Worm (Caenorhabditis elegans) whole organism, L1 larva: Measurements from ENCODE around the gene unk-1.

Experiments used
- C16A3.4 ChIP-seq: fragments of 150-350 bp; optimal IDR thresholded peaks from 2 replicates; lab custom pipeline; 2014; ENCODE audit warnings: missing biosample characterization, missing genetic modification characterization
- Y116A8C.19 ChIP-seq: sonication (generic microtip); optimal IDR thresholded peaks from 2 replicates; lab custom pipeline; 2016; ENCODE audit warnings: missing compliant biosample characterization, missing genetic modification characterization, borderline replicate concordance
- aha-1 ChIP-seq: fragments of 150-350 bp; optimal IDR thresholded peaks from 2 replicates; lab custom pipeline; 2014; ENCODE audit warnings: missing biosample characterization, missing genetic modification characterization
- alr-1 ChIP-seq: fragments of 200-800 bp; sonication (Bioruptor generic); optimal IDR thresholded peaks from 2 replicates; lab custom pipeline; 2018; ENCODE audit warnings: borderline replicate concordance, mild to moderate bottlenecking, missing genetic modification characterization, missing compliant biosample characterization
- ceh-63 ChIP-seq: fragments of 200-800 bp; sonication (Bioruptor generic); optimal IDR thresholded peaks from 2 replicates; lab custom pipeline; 2018; ENCODE audit warnings: mild to moderate bottlenecking, missing genetic modification characterization, missing compliant biosample characterization
- ceh-8 ChIP-seq: fragments of 200-800 bp; sonication (Bioruptor generic); optimal IDR thresholded peaks from 2 replicates; lab custom pipeline; 2018; ENCODE audit warnings: mild to moderate bottlenecking, missing genetic modification characterization, moderate library complexity, missing compliant biosample characterization
- ceh-82 ChIP-seq, 3 experiments: fragments of 150-350 bp in 1 of 3; sonication (generic microtip) in 2 of 3; optimal IDR thresholded peaks; 2 replicates each; lab custom pipeline; 2014 to 2017; ENCODE audit warnings: missing biosample characterization in 3 of 3, missing genetic modification characterization in 3 of 3
- ceh-88 ChIP-seq: fragments of 200-800 bp; sonication (Bioruptor generic); IDR thresholded peaks from 2 replicates; pipeline ENCODE4 v1.3.6; 2022; ENCODE audit warnings: missing genetic modification characterization, missing compliant biosample characterization
- dsc-1 ChIP-seq: sonication (generic microtip); optimal IDR thresholded peaks from 2 replicates; lab custom pipeline; 2016; ENCODE audit warnings: mild to moderate bottlenecking, missing genetic modification characterization, missing compliant biosample characterization
- efl-1 ChIP-seq, 4 experiments: fragments of 150-350 bp; optimal IDR thresholded peaks in 3 of 4; peaks in 1 of 4; 1 replicate in 1 of 4; 2 replicates in 3 of 4; lab custom pipeline; 2014; ENCODE audit warnings: missing biosample characterization in 2 of 4, missing genetic modification characterization in 2 of 4, missing genetic modification reagents in 2 of 4
- efl-3 ChIP-seq: fragments of 200-800 bp; sonication (Bioruptor generic); optimal IDR thresholded peaks from 2 replicates; lab custom pipeline; 2018; ENCODE audit warnings: mild to moderate bottlenecking, missing genetic modification characterization, missing compliant biosample characterization
- egl-13 ChIP-seq: sonication (generic microtip); optimal IDR thresholded peaks from 2 replicates; lab custom pipeline; 2016; ENCODE audit warnings: missing genotype, missing genetic modification reagents, missing genetic modification characterization, missing compliant biosample characterization
- elt-2 ChIP-seq: sonication (generic microtip); optimal IDR thresholded peaks from 2 replicates; lab custom pipeline; 2016; ENCODE audit warnings: missing genetic modification characterization, mild to moderate bottlenecking, inconsistent platforms, missing compliant biosample characterization, missing genetic modification reagents
- elt-3 ChIP-seq, 6 experiments: fragments of 150-350 bp in 1 of 6; sonication (generic microtip); optimal IDR thresholded peaks; 2 replicates each; lab custom pipeline; 2017 to 2018; ENCODE audit warnings: missing biosample characterization in 6 of 6, missing genetic modification characterization in 6 of 6, inconsistent platforms in 1 of 6
- ets-5 ChIP-seq: fragments of 200-800 bp; sonication (Bioruptor generic); IDR thresholded peaks from 2 replicates; pipeline ENCODE4 v1.3.6; 2022; ENCODE audit warnings: missing genetic modification characterization, missing compliant biosample characterization
- fkh-4 ChIP-seq: sonication (generic microtip); optimal IDR thresholded peaks from 2 replicates; lab custom pipeline; 2016; ENCODE audit warnings: missing compliant biosample characterization, missing genetic modification characterization, borderline replicate concordance
- fkh-8 ChIP-seq: sonication (generic microtip); optimal IDR thresholded peaks from 2 replicates; lab custom pipeline; 2016; ENCODE audit warnings: mild to moderate bottlenecking, missing genetic modification characterization, missing compliant biosample characterization
- fos-1 ChIP-seq: fragments of 150-350 bp; optimal IDR thresholded peaks from 2 replicates; lab custom pipeline; 2014; ENCODE audit warnings: missing biosample characterization, missing genetic modification characterization
- grh-1 ChIP-seq: fragments of 200-800 bp; sonication (Bioruptor generic); IDR thresholded peaks from 2 replicates; pipeline ENCODE4 v1.3.6; 2022; ENCODE audit warnings: missing genetic modification reagents, missing genetic modification characterization, missing compliant biosample characterization
- hlh-17 ChIP-seq: fragments of 200-800 bp; sonication (Bioruptor generic); optimal IDR thresholded peaks from 2 replicates; lab custom pipeline; 2018; ENCODE audit warnings: missing genetic modification characterization, mild to moderate bottlenecking, missing compliant biosample characterization, moderate library complexity, borderline replicate concordance
- isw-1 ChIP-seq: fragments of 200-800 bp; sonication (Bioruptor generic); IDR thresholded peaks from 2 replicates; pipeline ENCODE4 v1.3.6; 2022; ENCODE audit warnings: missing genetic modification characterization, missing compliant biosample characterization
- jun-1 ChIP-seq: fragments of 150-350 bp; optimal IDR thresholded peaks from 2 replicates; lab custom pipeline; 2014; ENCODE audit warnings: missing biosample characterization, missing genetic modification reagents, missing genetic modification characterization
- lin-14 ChIP-seq: fragments of 200-800 bp; sonication (Bioruptor generic); optimal IDR thresholded peaks from 2 replicates; lab custom pipeline; 2018; ENCODE audit warnings: mild to moderate bottlenecking, missing genetic modification characterization, moderate library complexity, missing compliant biosample characterization
- lin-15B ChIP-seq: fragments of 150-350 bp; sonication (generic microtip); optimal IDR thresholded peaks from 3 replicates; lab custom pipeline; 2014; ENCODE audit warnings: missing biosample characterization, missing genetic modification characterization
- lir-3 ChIP-seq: sonication (generic microtip); optimal IDR thresholded peaks from 2 replicates; lab custom pipeline; 2016; ENCODE audit warnings: mild to moderate bottlenecking, missing genetic modification characterization, moderate library complexity, missing compliant biosample characterization; ENCODE audit not compliant: poor library complexity
- mab-9 ChIP-seq: fragments of 200-800 bp; sonication (Bioruptor generic); IDR thresholded peaks from 2 replicates; pipeline ENCODE4 v1.3.6; 2022; ENCODE audit warnings: missing genetic modification reagents, missing genetic modification characterization, missing compliant biosample characterization
- mdl-1 ChIP-seq, 2 experiments: fragments of 150-350 bp; optimal IDR thresholded peaks; 2 replicates each; lab custom pipeline; 2014 to 2017; ENCODE audit warnings: missing biosample characterization in 2 of 2, missing genetic modification characterization in 2 of 2, inconsistent platforms in 1 of 2
- mef-2 ChIP-seq: fragments of 150-350 bp; optimal IDR thresholded peaks from 2 replicates; lab custom pipeline; 2014; ENCODE audit warnings: missing biosample characterization, missing genetic modification characterization
- nhr-11 ChIP-seq: fragments of 150-350 bp; optimal IDR thresholded peaks from 2 replicates; lab custom pipeline; 2014; ENCODE audit warnings: missing biosample characterization, missing genetic modification characterization
- nhr-12 ChIP-seq: sonication (generic microtip); optimal IDR thresholded peaks from 2 replicates; lab custom pipeline; 2017; ENCODE audit warnings: missing biosample characterization, missing genetic modification characterization
- nhr-28 ChIP-seq: fragments of 150-350 bp; optimal IDR thresholded peaks from 2 replicates; lab custom pipeline; 2014; ENCODE audit warnings: missing biosample characterization, missing genetic modification characterization
- nhr-47 ChIP-seq: sonication (generic microtip); optimal IDR thresholded peaks from 2 replicates; lab custom pipeline; 2016; ENCODE audit warnings: mild to moderate bottlenecking, missing genetic modification characterization, moderate library complexity, missing compliant biosample characterization
- nhr-71 ChIP-seq: sonication (generic microtip); optimal IDR thresholded peaks from 2 replicates; lab custom pipeline; 2016; ENCODE audit warnings: mild to moderate bottlenecking, missing genetic modification characterization, moderate library complexity, missing compliant biosample characterization
- nhr-76 ChIP-seq: sonication (generic microtip); optimal IDR thresholded peaks from 2 replicates; lab custom pipeline; 2017; ENCODE audit warnings: missing biosample characterization, missing genetic modification characterization
- nhr-84 ChIP-seq: sonication (generic microtip); optimal IDR thresholded peaks from 2 replicates; lab custom pipeline; 2017; ENCODE audit warnings: missing biosample characterization, missing genetic modification characterization
- nhr-85 ChIP-seq: sonication (generic microtip); peaks from one replicate; lab custom pipeline; 2016; ENCODE audit warnings: missing genetic modification characterization, inconsistent platforms, missing compliant biosample characterization
- nhr-90 ChIP-seq: sonication (generic microtip); optimal IDR thresholded peaks from 2 replicates; lab custom pipeline; 2016; ENCODE audit warnings: mild to moderate bottlenecking, missing genetic modification characterization, missing compliant biosample characterization; ENCODE audit not compliant: poor library complexity
- pag-3 ChIP-seq: sonication (generic microtip); optimal IDR thresholded peaks from 2 replicates; lab custom pipeline; 2017; ENCODE audit warnings: missing genetic modification characterization, mild to moderate bottlenecking, missing compliant biosample characterization, antibody characterized with exemption, borderline replicate concordance; ENCODE audit not compliant: insufficient read depth
- pqm-1 ChIP-seq: sonication (generic microtip); optimal IDR thresholded peaks from 3 replicates; lab custom pipeline; 2017; ENCODE audit warnings: missing biosample characterization, missing genetic modification characterization
- rnt-1 ChIP-seq: sonication (generic microtip); optimal IDR thresholded peaks from 2 replicates; lab custom pipeline; 2016; ENCODE audit warnings: mild to moderate bottlenecking, missing genetic modification characterization, moderate library complexity, missing compliant biosample characterization
- snu-23 ChIP-seq: sonication (generic microtip); optimal IDR thresholded peaks from 2 replicates; lab custom pipeline; 2016; ENCODE audit warnings: missing genetic modification characterization, missing compliant biosample characterization
- swsn-7 ChIP-seq: sonication (generic microtip); optimal IDR thresholded peaks from 2 replicates; lab custom pipeline; 2016; ENCODE audit warnings: missing genetic modification characterization, missing compliant biosample characterization
- tbx-2 ChIP-seq: sonication (generic microtip); optimal IDR thresholded peaks from 2 replicates; lab custom pipeline; 2016; ENCODE audit warnings: missing genetic modification characterization, missing compliant biosample characterization
- tlp-1 ChIP-seq: fragments of 150-350 bp; optimal IDR thresholded peaks from 2 replicates; lab custom pipeline; 2014; ENCODE audit warnings: missing biosample characterization, missing genetic modification characterization
- unc-62 ChIP-seq: fragments of 150-350 bp; optimal IDR thresholded peaks from 2 replicates; lab custom pipeline; 2014; ENCODE audit warnings: missing biosample characterization, missing genetic modification reagents, missing genetic modification characterization
- unc-86 ChIP-seq: sonication (generic microtip); optimal IDR thresholded peaks from 2 replicates; lab custom pipeline; 2016; ENCODE audit warnings: missing genetic modification characterization, missing compliant biosample characterization
- vab-15 ChIP-seq: sonication (generic microtip); optimal IDR thresholded peaks from 2 replicates; lab custom pipeline; 2017; ENCODE audit warnings: missing genotype, mild to moderate bottlenecking, missing genetic modification characterization, missing compliant biosample characterization
- xbp-1 ChIP-seq: sonication (generic microtip); optimal IDR thresholded peaks from 2 replicates; lab custom pipeline; 2016; ENCODE audit warnings: missing genetic modification characterization, missing compliant biosample characterization
- zip-4 ChIP-seq: fragments of 200-800 bp; sonication (Bioruptor generic); optimal IDR thresholded peaks from 2 replicates; lab custom pipeline; 2018; ENCODE audit warnings: mild to moderate bottlenecking, missing genetic modification characterization, moderate library complexity, missing compliant biosample characterization

The unk-1 gene

ce11 chrX:8018441-8018840 lies 3.7 kb downstream of the unk-1 start (continued):
- TF ChIP-seq mef-2 (tag; lab: Kevin White, UChicago), result no peak
- TF ChIP-seq mab-9 (GFP tag; lab: Robert Waterston, UW), result no peak
- no peak for TF ChIP-seq fkh-8 (tag; lab: Kevin White, UChicago)
- TF ChIP-seq nhr-71 (tag; lab: Kevin White, UChicago), result peak; percentile 65
- no peak for TF ChIP-seq ceh-88 (GFP tag; lab: Robert Waterston, UW)
- no peak for TF ChIP-seq Y116A8C.19 (tag; lab: Kevin White, UChicago)
- TF ChIP-seq nhr-90 (tag; lab: Kevin White, UChicago), result peak; percentile 20
- TF ChIP-seq vab-15, result no peak
- no peak for TF ChIP-seq pqm-1 (tag; lab: Kevin White, UChicago)
- no peak for TF ChIP-seq lir-3 (tag; lab: Kevin White, UChicago)
- no peak for TF ChIP-seq tlp-1 (tag; lab: Kevin White, UChicago)
- TF ChIP-seq dsc-1 (tag; lab: Kevin White, UChicago), result no peak
- TF ChIP-seq lin-14 (GFP tag; lab: Kevin White, UChicago), result peak; percentile 85
- no peak for TF ChIP-seq zip-4 (GFP tag; lab: Kevin White, UChicago)
- peak; percentile 9 for TF ChIP-seq nhr-47 (tag; lab: Kevin White, UChicago)
- TF ChIP-seq efl-3 (GFP tag; lab: Kevin White, UChicago), result no peak
- TF ChIP-seq nhr-76 (tag; lab: Kevin White, UChicago), result no peak
- TF ChIP-seq egl-13 (tag; lab: Kevin White, UChicago), result no peak
- TF ChIP-seq hlh-17 (GFP tag; lab: Kevin White, UChicago), result no peak
- peak in 1 of 2 experiments; percentile 74 for TF ChIP-seq mdl-1 (tag; optimal IDR thresholded peaks at IDR 0.05; lab: Kevin White, UChicago)
- TF ChIP-seq aha-1, result no peak
- no peak for TF ChIP-seq nhr-28 (tag; lab: Kevin White, UChicago)
- TF ChIP-seq isw-1 (GFP tag; lab: Robert Waterston, UW), result no peak
- no peak for TF ChIP-seq nhr-12 (tag; lab: Kevin White, UChicago)
- no peak for TF ChIP-seq ets-5 (GFP tag; lab: Robert Waterston, UW)
- TF ChIP-seq unc-62 (GFP tag; lab: Kevin White, UChicago), result no peak
- peak; percentile 73 for TF ChIP-seq nhr-85 (tag; lab: Kevin White, UChicago)
- no peak for TF ChIP-seq ceh-8
- TF ChIP-seq fkh-4 (tag; lab: Kevin White, UChicago), result no peak
- TF ChIP-seq efl-1 (optimal IDR thresholded peaks at IDR 0.05; lab: Kevin White, UChicago), result no peak
- peak in 1 of 2 experiments; percentile 55 for TF ChIP-seq efl-1 (GFP tag; optimal IDR thresholded peaks at IDR 0.05 in 1 of 2; lab: Kevin White, UChicago)
- TF ChIP-seq alr-1 (tag; lab: Kevin White, UChicago), result no peak
- TF ChIP-seq ceh-63 (GFP tag; lab: Kevin White, UChicago), result no peak
- no peak for TF ChIP-seq nhr-84
- no peak for TF ChIP-seq lin-15B (tag; lab: Kevin White, UChicago)
- TF ChIP-seq fos-1 (tag; lab: Kevin White, UChicago), result no peak

DNA sequence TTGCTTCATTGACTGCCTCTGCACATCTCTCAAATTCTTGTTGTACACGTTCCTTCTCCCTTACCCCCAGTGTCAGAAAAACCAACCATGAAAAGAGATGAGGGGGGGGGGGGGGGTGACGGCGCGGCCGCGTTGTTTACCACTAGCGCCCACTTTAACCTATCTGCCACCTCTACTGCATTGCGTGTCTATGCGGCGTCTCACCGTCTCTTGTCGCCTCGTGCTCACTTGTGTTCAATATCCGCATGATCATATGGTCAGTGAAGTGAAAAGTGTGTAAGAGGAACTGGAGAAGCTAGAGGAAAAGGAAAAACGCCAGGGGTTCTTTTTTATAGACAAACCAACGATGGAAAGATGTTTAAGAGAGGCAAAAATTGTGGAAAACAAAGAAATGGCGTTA lies 4.9 kb downstream of the unk-1 start:
- peak; percentile 31 for TF ChIP-seq nhr-11
- TF ChIP-seq snu-23 (GFP tag; lab: Kevin White, UChicago), result peak; percentile 92
- peak; percentile 58 for TF ChIP-seq mef-2 (tag; lab: Kevin White, UChicago)
- peak in 2 of 6 experiments; percentile 35 to 49 for TF ChIP-seq elt-3 (tag; optimal IDR thresholded peaks at IDR 0.05; lab: Kevin White, UChicago)
- peak; percentile 80 for TF ChIP-seq C16A3.4 (tag; lab: Kevin White, UChicago)
- TF ChIP-seq elt-2 (tag; lab: Kevin White, UChicago), result peak; percentile 62
- TF ChIP-seq jun-1 (tag; lab: Kevin White, UChicago), result peak; percentile 80
- TF ChIP-seq ceh-82 (tag; optimal IDR thresholded peaks at IDR 0.05; lab: Kevin White, UChicago), result peak; percentile 48 to 84 (median 58)
- no peak for TF ChIP-seq pag-3 (tag; lab: Kevin White, UChicago)
- TF ChIP-seq egl-13 (tag; lab: Kevin White, UChicago), result peak; percentile 76
- TF ChIP-seq nhr-28 (tag; lab: Kevin White, UChicago), result no peak
- peak; percentile 72 for TF ChIP-seq nhr-90 (tag; lab: Kevin White, UChicago)
- 0 out of 2 replicates have a peak, but pooled peaks have one; percentile 37 for TF ChIP-seq grh-1 (GFP tag; lab: Robert Waterston, UW)
- peak; percentile 71 for TF ChIP-seq unc-86 (tag; lab: Kevin White, UChicago)
- TF ChIP-seq rnt-1 (tag; lab: Kevin White, UChicago), result peak; percentile 93
- TF ChIP-seq nhr-84, result no peak
- TF ChIP-seq mdl-1 (tag; optimal IDR thresholded peaks at IDR 0.05; lab: Kevin White, UChicago), result peak; percentile 40 to 97
- TF ChIP-seq tbx-2 (tag; lab: Kevin White, UChicago), result peak; percentile 91
- peak; percentile 96 for TF ChIP-seq nhr-71 (tag; lab: Kevin White, UChicago)
- TF ChIP-seq swsn-7 (tag; lab: Kevin White, UChicago), result peak; percentile 87
- peak; percentile 73 for TF ChIP-seq xbp-1
- TF ChIP-seq isw-1 (GFP tag; lab: Robert Waterston, UW), result peak; percentile 31; the same call in 1 of the 2 replicates
- peak; percentile 61 for TF ChIP-seq fos-1 (tag; lab: Kevin White, UChicago)
